Fruit fly (Drosophila melanogaster) whole organism, embryonic: ENCODE results near the gene CG32681.
A peak's percentile ranks its signal among the peaks of the same experiment; 100 is the strongest.

Experiments
- Blimp-1 ChIP-seq: fragments of 200-800 bp; sonication (Bioruptor generic); optimal IDR thresholded peaks from 3 replicates; lab custom pipeline; 2018; ENCODE audit warnings: missing biosample characterization, missing genetic modification characterization, mild to moderate bottlenecking, moderate library complexity, missing genetic modification reagents
- CG1024 ChIP-seq: fragments of 200-800 bp; sonication (Bioruptor generic); IDR thresholded peaks from 2 replicates; pipeline ENCODE4 v1.3.6; 2022; ENCODE audit warnings: missing biosample characterization, missing genetic modification characterization
- CG10366 ChIP-seq: fragments of 200-800 bp; sonication (Bioruptor generic); IDR thresholded peaks from 2 replicates; pipeline ENCODE4 v1.3.6; 2022; ENCODE audit warnings: missing biosample characterization, missing genetic modification characterization
- CG12219 ChIP-seq: fragments of 200-800 bp; sonication (Bioruptor generic); optimal IDR thresholded peaks from 3 replicates; lab custom pipeline; 2018; ENCODE audit warnings: missing biosample characterization, mild to moderate bottlenecking, missing genetic modification characterization
- CG12236 ChIP-seq: fragments of 200-800 bp; sonication (Bioruptor generic); optimal IDR thresholded peaks from 2 replicates; lab custom pipeline; 2016; ENCODE audit warnings: missing biosample characterization, missing genetic modification characterization
- CG12942 ChIP-seq: fragments of 200-800 bp; sonication (Bioruptor generic); optimal IDR thresholded peaks from 3 replicates; lab custom pipeline; 2016; ENCODE audit warnings: missing biosample characterization, missing genetic modification characterization
- CG13624 ChIP-seq: fragments of 200-800 bp; sonication (Bioruptor generic); optimal IDR thresholded peaks from 2 replicates; lab custom pipeline; 2016; ENCODE audit warnings: missing biosample characterization, missing genetic modification characterization
- CG14014 ChIP-seq: fragments of 200-800 bp; sonication (Bioruptor generic); IDR thresholded peaks from 2 replicates; pipeline ENCODE4 v1.3.6; 2022; ENCODE audit warnings: missing biosample characterization, missing genetic modification characterization
- CG16779 ChIP-seq: fragments of 200-800 bp; sonication (Bioruptor generic); IDR thresholded peaks from 2 replicates; pipeline ENCODE4 v1.3.6; 2022; ENCODE audit warnings: missing biosample characterization, missing genetic modification characterization
- CG2116 ChIP-seq: fragments of 200-800 bp; sonication (Bioruptor generic); optimal IDR thresholded peaks from 3 replicates; lab custom pipeline; 2018; ENCODE audit warnings: missing biosample characterization, mild to moderate bottlenecking, missing genetic modification characterization
- CG2889 ChIP-seq: fragments of 200-800 bp; sonication (Bioruptor generic); IDR thresholded peaks from 3 replicates; pipeline ENCODE4 v1.3.6; 2022; ENCODE audit warnings: missing biosample characterization, missing genetic modification characterization
- CG4282 ChIP-seq: fragments of 200-800 bp; sonication (Bioruptor generic); optimal IDR thresholded peaks from 2 replicates; lab custom pipeline; 2016; ENCODE audit warnings: missing biosample characterization, missing genetic modification characterization
- CG6813 ChIP-seq: fragments of 200-800 bp; sonication (Bioruptor generic); optimal IDR thresholded peaks from 2 replicates; lab custom pipeline; 2017; ENCODE audit warnings: missing biosample characterization, missing genetic modification characterization, mild to moderate bottlenecking, moderate library complexity, missing genetic modification reagents
- CG7963 ChIP-seq: fragments of 200-800 bp; sonication (Bioruptor generic); IDR thresholded peaks from 3 replicates; pipeline ENCODE4 v1.3.6; 2022; ENCODE audit warnings: missing biosample characterization, missing genetic modification characterization; ENCODE audit not compliant: partially characterized antibody
- CG7987 ChIP-seq: fragments of 200-800 bp; sonication (Bioruptor generic); optimal IDR thresholded peaks from 2 replicates; lab custom pipeline; 2018; ENCODE audit warnings: missing biosample characterization, mild to moderate bottlenecking, missing genetic modification characterization, moderate library complexity
- CrebB ChIP-seq: fragments of 200-800 bp; sonication (Bioruptor generic); optimal IDR thresholded peaks from 3 replicates; lab custom pipeline; 2018; ENCODE audit warnings: missing biosample characterization, mild to moderate bottlenecking, missing genetic modification characterization
- H15 ChIP-seq: fragments of 200-800 bp; sonication (Bioruptor generic); IDR thresholded peaks from 3 replicates; pipeline ENCODE4 v1.3.6; 2022; ENCODE audit warnings: missing biosample characterization, missing genetic modification characterization
- HLH54F ChIP-seq: fragments of 200-800 bp; sonication (Bioruptor generic); optimal IDR thresholded peaks from 3 replicates; lab custom pipeline; 2016; ENCODE audit warnings: missing biosample characterization, missing genetic modification characterization
- HmgZ ChIP-seq: fragments of 200-800 bp; sonication (Bioruptor generic); optimal IDR thresholded peaks from 2 replicates; lab custom pipeline; 2018; ENCODE audit warnings: missing biosample characterization, mild to moderate bottlenecking, missing genetic modification characterization
- Hr3 ChIP-seq: fragments of 200-800 bp; sonication (Bioruptor generic); optimal IDR thresholded peaks from 3 replicates; lab custom pipeline; 2016; ENCODE audit warnings: missing biosample characterization, missing genetic modification characterization
- Hr78 ChIP-seq, 2 experiments: fragments of 200-800 bp in 1 of 2; fragments of >200 bp in 1 of 2; sonication (Bioruptor generic) in 1 of 2; optimal IDR thresholded peaks; 2 replicates each; lab custom pipeline; 2017 to 2019; ENCODE audit warnings: missing biosample characterization in 2 of 2, missing genetic modification characterization in 2 of 2, mild to moderate bottlenecking in 1 of 2, moderate library complexity in 1 of 2
- NC2β ChIP-seq: fragments of 200-800 bp; sonication (Bioruptor generic); optimal IDR thresholded peaks from 2 replicates; lab custom pipeline; 2016; ENCODE audit warnings: missing biosample characterization, missing genetic modification characterization
- Optix ChIP-seq: fragments of 200-800 bp; sonication (Bioruptor generic); IDR thresholded peaks from 3 replicates; pipeline ENCODE4 v1.3.6; 2022; ENCODE audit warnings: missing biosample characterization, missing genetic modification characterization
- Sry-β ChIP-seq: fragments of 200-800 bp; sonication (Bioruptor generic); optimal IDR thresholded peaks from 2 replicates; lab custom pipeline; 2018; ENCODE audit warnings: missing biosample characterization, mild to moderate bottlenecking, missing genetic modification characterization, moderate library complexity
- amos ChIP-seq: fragments of 200-800 bp; sonication (Bioruptor generic); IDR thresholded peaks from 2 replicates; pipeline ENCODE4 v1.3.6; 2022; ENCODE audit warnings: missing biosample characterization, missing genetic modification characterization; ENCODE audit not compliant: partially characterized antibody
- ap ChIP-seq: fragments of 200-800 bp; sonication (Bioruptor generic); IDR thresholded peaks from 2 replicates; pipeline ENCODE4 v1.3.6; 2022; ENCODE audit warnings: missing biosample characterization, missing genetic modification characterization
- br ChIP-seq: fragments of >200 bp; optimal IDR thresholded peaks from 2 replicates; lab custom pipeline; 2017
- chif ChIP-seq, 2 experiments: fragments of 200-800 bp; sonication (Bioruptor generic); optimal IDR thresholded peaks; 3 replicates each; lab custom pipeline; 2016; ENCODE audit warnings: missing biosample characterization in 2 of 2, missing genetic modification characterization in 2 of 2
- cwo ChIP-seq: fragments of 200-800 bp; sonication (Bioruptor generic); optimal IDR thresholded peaks from 3 replicates; lab custom pipeline; 2017; ENCODE audit warnings: missing biosample characterization, missing genetic modification characterization, mild to moderate bottlenecking, moderate library complexity, missing genetic modification reagents
- disco-r ChIP-seq: fragments of 200-800 bp; sonication (Bioruptor generic); optimal IDR thresholded peaks from 2 replicates; lab custom pipeline; 2016; ENCODE audit warnings: missing biosample characterization, missing genetic modification characterization
- emc ChIP-seq: fragments of 200-800 bp; sonication (Bioruptor generic); optimal IDR thresholded peaks from 2 replicates; lab custom pipeline; 2016; ENCODE audit warnings: missing biosample characterization, missing genetic modification characterization
- en ChIP-seq: fragments of 200-800 bp; sonication (Bioruptor generic); optimal IDR thresholded peaks from 2 replicates; lab custom pipeline; 2016; ENCODE audit warnings: missing biosample characterization, missing genetic modification characterization
- fru ChIP-seq: fragments of >200 bp; optimal IDR thresholded peaks from 2 replicates; lab custom pipeline; 2017
- gfzf ChIP-seq: fragments of 200-800 bp; sonication (Bioruptor generic); optimal IDR thresholded peaks from 2 replicates; lab custom pipeline; 2016; ENCODE audit warnings: missing biosample characterization, mild to moderate bottlenecking, missing genetic modification characterization, moderate library complexity
- grn ChIP-seq: fragments of 200-800 bp; sonication (Bioruptor generic); optimal IDR thresholded peaks from 3 replicates; lab custom pipeline; 2017; ENCODE audit warnings: missing biosample characterization, missing genetic modification characterization
- gsb-n ChIP-seq: fragments of 200-800 bp; sonication (Bioruptor generic); optimal IDR thresholded peaks from 3 replicates; lab custom pipeline; 2018; ENCODE audit warnings: missing biosample characterization, mild to moderate bottlenecking, missing genetic modification characterization
- hbn ChIP-seq: fragments of 200-800 bp; sonication (Bioruptor generic); IDR thresholded peaks from 2 replicates; pipeline ENCODE4 v1.3.6; 2022; ENCODE audit warnings: missing biosample characterization, missing genetic modification characterization; ENCODE audit not compliant: partially characterized antibody
- hkb ChIP-seq, 2 experiments: fragments of 200-800 bp in 1 of 2; fragments of >200 bp in 1 of 2; sonication (Bioruptor generic) in 1 of 2; IDR thresholded peaks in 1 of 2; optimal IDR thresholded peaks in 1 of 2; 2 replicates each; pipeline versions ENCODE4 v1.3.6 to Lab custom; 2017 to 2022; ENCODE audit warnings: missing biosample characterization in 1 of 2, missing genetic modification characterization in 1 of 2
- kay ChIP-seq: fragments of 200-800 bp; sonication (Bioruptor generic); optimal IDR thresholded peaks from 2 replicates; lab custom pipeline; 2016; ENCODE audit warnings: missing biosample characterization, missing genetic modification characterization
- ken ChIP-seq: fragments of 200-800 bp; sonication (Bioruptor generic); IDR thresholded peaks from 3 replicates; pipeline ENCODE4 v1.3.6; 2022; ENCODE audit warnings: missing biosample characterization, missing genetic modification characterization
- luna ChIP-seq: fragments of 200-800 bp; sonication (Bioruptor generic); optimal IDR thresholded peaks from 2 replicates; lab custom pipeline; 2016; ENCODE audit warnings: missing biosample characterization, missing genetic modification characterization
- nerfin-1 ChIP-seq: fragments of 200-800 bp; sonication (Bioruptor generic); optimal IDR thresholded peaks from 3 replicates; lab custom pipeline; 2019; ENCODE audit warnings: missing biosample characterization, mild to moderate bottlenecking, missing genetic modification characterization, moderate library complexity
- rib ChIP-seq: fragments of 200-800 bp; sonication (Bioruptor generic); IDR thresholded peaks from 2 replicates; pipeline ENCODE4 v1.3.6; 2022; ENCODE audit warnings: missing biosample characterization, missing genetic modification characterization
- salm ChIP-seq: fragments of 200-800 bp; sonication (Bioruptor generic); optimal IDR thresholded peaks from 2 replicates; lab custom pipeline; 2018; ENCODE audit warnings: missing biosample characterization, mild to moderate bottlenecking, missing genetic modification characterization
- sc ChIP-seq, 3 experiments: fragments of >200 bp in 2 of 3; fragments of 200-800 bp in 1 of 3; sonication (Bioruptor generic) in 1 of 3; optimal IDR thresholded peaks; 2 replicates in 2 of 3; 3 replicates in 1 of 3; lab custom pipeline; 2017; ENCODE audit warnings: mild to moderate bottlenecking in 1 of 3, missing biosample characterization in 1 of 3, missing genetic modification characterization in 1 of 3, missing genetic modification reagents in 1 of 3
- tin ChIP-seq: fragments of 200-800 bp; sonication (Bioruptor generic); optimal IDR thresholded peaks from 3 replicates; lab custom pipeline; 2016; ENCODE audit warnings: missing biosample characterization, missing genetic modification characterization
- tll ChIP-seq, 2 experiments: fragments of 200-800 bp in 1 of 2; fragments of >200 bp in 1 of 2; sonication (Bioruptor generic) in 1 of 2; optimal IDR thresholded peaks; 2 replicates each; lab custom pipeline; 2017 to 2019; ENCODE audit warnings: missing biosample characterization in 2 of 2, missing genetic modification characterization in 2 of 2, mild to moderate bottlenecking in 1 of 2, moderate library complexity in 1 of 2
- z ChIP-seq: fragments of 200-800 bp; sonication (Bioruptor generic); IDR thresholded peaks from 3 replicates; pipeline ENCODE4 v1.3.6; 2022; ENCODE audit warnings: missing biosample characterization, missing genetic modification characterization
- zfh1 ChIP-seq: fragments of 200-800 bp; sonication (Bioruptor generic); IDR thresholded peaks from 3 replicates; pipeline ENCODE4 v1.3.6; 2022; ENCODE audit warnings: missing biosample characterization, missing genetic modification characterization

Gene CG32681

DNA sequence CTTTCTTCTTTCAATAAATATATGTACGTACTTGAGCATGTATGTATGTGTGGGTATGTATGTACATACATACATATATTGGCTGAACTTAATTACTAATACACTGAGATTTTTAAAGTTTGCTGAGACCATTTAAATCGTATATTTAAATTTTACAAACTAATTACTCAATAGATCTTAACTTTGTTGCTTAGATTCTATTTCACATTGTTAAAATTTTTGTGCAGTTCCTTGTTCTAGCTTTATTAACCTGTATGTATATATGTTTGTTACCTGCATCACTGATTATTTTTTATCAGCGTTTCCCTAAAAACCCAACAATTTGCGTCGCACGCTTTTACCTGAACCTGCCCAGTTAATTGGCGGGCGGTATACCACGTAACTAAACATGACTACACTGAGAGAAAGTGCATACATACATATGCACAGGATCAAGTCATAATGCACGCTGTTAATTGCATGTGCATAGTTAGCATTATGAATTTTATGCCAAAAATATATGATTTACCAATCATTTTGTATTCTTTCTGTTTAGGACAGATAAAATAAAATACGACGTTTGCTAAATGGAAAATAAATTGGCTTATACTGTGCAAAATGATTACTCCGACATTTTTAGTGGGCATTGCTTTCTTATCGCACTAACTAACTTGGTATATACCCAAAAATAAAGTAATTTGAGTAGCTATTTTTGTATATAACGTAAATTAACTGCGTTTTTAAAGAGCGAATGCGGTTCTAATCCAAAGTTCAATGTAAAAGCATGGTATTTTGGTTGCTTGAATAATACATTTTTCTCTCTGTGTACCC, 18.4 kb downstream of the CG32681 start (continued):
- TF ChIP-seq chif (GFP tag; optimal IDR thresholded peaks at IDR 0.05; lab: Kevin White, UChicago) (peak; percentile 2 to 7), HLH54F (GFP tag; lab: Kevin White, UChicago) (peak; percentile 14), emc (GFP tag; lab: Kevin White, UChicago) (no peak), CG6813 (GFP tag; lab: Kevin White, UChicago) (no peak), br (lab: Kevin White, UChicago) (no peak), NC2β (GFP tag; lab: Kevin White, UChicago) (no peak), en (no peak), H15 (GFP tag; lab: Robert Waterston, UW) (0 out of 3 replicates have a peak, but pooled peaks have one; percentile 32), zfh1 (GFP tag; lab: Robert Waterston, UW) (no peak), CG2889 (GFP tag; lab: Robert Waterston, UW) (no peak), hkb (optimal IDR thresholded peaks at IDR 0.05; lab: Kevin White, UChicago) (no peak), hkb (GFP tag; IDR thresholded peaks at IDR 0.05; lab: Robert Waterston, UW) (peak; percentile 31; the same call in 1 of the 2 replicates), z (GFP tag; lab: Robert Waterston, UW) (no peak), Blimp-1 (peak; percentile 18), CG4282 (GFP tag; lab: Kevin White, UChicago) (no peak), hbn (no peak), CG2116 (GFP tag; lab: Kevin White, UChicago) (no peak), Hr78 (GFP tag; optimal IDR thresholded peaks at IDR 0.05; lab: Kevin White, UChicago) (no peak), amos (GFP tag; lab: Robert Waterston, UW) (no peak), luna (GFP tag; lab: Kevin White, UChicago) (no peak), ap (no peak), CG7987 (GFP tag; lab: Kevin White, UChicago) (no peak), rib (GFP tag; lab: Robert Waterston, UW) (no peak), CG13624 (GFP tag; lab: Kevin White, UChicago) (peak; percentile 36), CG7963 (GFP tag; lab: Robert Waterston, UW) (no peak), tll (GFP tag; optimal IDR thresholded peaks at IDR 0.05; lab: Kevin White, UChicago) (no peak), Sry-β (GFP tag; lab: Kevin White, UChicago) (no peak), CG1024 (GFP tag; lab: Robert Waterston, UW) (no peak), CG16779 (GFP tag; lab: Robert Waterston, UW) (no peak), cwo (GFP tag; lab: Kevin White, UChicago) (peak; percentile 10), CG10366 (no peak), Optix (GFP tag; lab: Robert Waterston, UW) (no peak), CrebB (no peak), CG12236 (no peak), disco-r (GFP tag; lab: Kevin White, UChicago) (peak; percentile 36), HmgZ (tag; lab: Kevin White, UChicago) (no peak), salm (no peak), kay (no peak), gfzf (GFP tag; lab: Kevin White, UChicago) (no peak), ken (GFP tag; lab: Robert Waterston, UW) (no peak), CG14014 (GFP tag; lab: Robert Waterston, UW) (no peak), grn (GFP tag; lab: Kevin White, UChicago) (no peak), fru (lab: Kevin White, UChicago) (no peak), CG12942 (no peak), sc (optimal IDR thresholded peaks at IDR 0.05; lab: Kevin White, UChicago) (no peak), sc (GFP tag; optimal IDR thresholded peaks at IDR 0.05; lab: Kevin White, UChicago) (no peak), tin (peak; percentile 9), CG12219 (GFP tag; lab: Kevin White, UChicago) (peak; percentile 2), gsb-n (no peak), nerfin-1 (tag; lab: Kevin White, UChicago) (no peak), Hr3 (peak; percentile 26)
